Worm (Caenorhabditis elegans): ENCODE data around the gene C16C10.1.
A peak's percentile ranks its signal among the peaks of the same experiment; 100 is the strongest.

The C16C10.1 gene

ce11 chrIII:4151548-4152104, 29.6 kb downstream of the C16C10.1 start, which contains the start of the genes wht-3 and har-1 (continued):
- no peak for TF ChIP-seq nhr-90 (tag; optimal IDR thresholded peaks at IDR 0.05; ENCODE audit: poor library complexity)
- TF ChIP-seq zip-4 (GFP tag; optimal IDR thresholded peaks at IDR 0.05): peak; percentile 26
- TF ChIP-seq ceh-82 (tag; optimal IDR thresholded peaks at IDR 0.05): no peak
- peak; percentile 37 for TF ChIP-seq nhr-85 (tag)

- TF ChIP-seq sup-37 (GFP tag; optimal IDR thresholded peaks at IDR 0.05) (no peak), aly-2 (tag; optimal IDR thresholded peaks at IDR 0.05) (no peak), nhr-84 (tag; optimal IDR thresholded peaks at IDR 0.05) (no peak), snu-23 (GFP tag; optimal IDR thresholded peaks at IDR 0.05) (peak; percentile 91), nhr-19 (GFP tag; conservative IDR thresholded peaks at IDR 0.05) (peak; percentile 81), nhr-90 (tag; optimal IDR thresholded peaks at IDR 0.05; ENCODE audit: poor library complexity) (peak; percentile 58), unc-62 (GFP tag; optimal IDR thresholded peaks at IDR 0.05) (no peak), tlp-1 (tag; optimal IDR thresholded peaks at IDR 0.05) (no peak), dpl-1 (GFP tag; optimal IDR thresholded peaks at IDR 0.05) (peak; percentile 97 to 99 (median 98)), unc-130 (tag; optimal IDR thresholded peaks at IDR 0.05) (peak; percentile 89), ceh-63 (GFP tag; optimal IDR thresholded peaks at IDR 0.05) (no peak), hlh-4 (tag; optimal IDR thresholded peaks at IDR 0.05) (no peak), C34B4.2 (tag; optimal IDR thresholded peaks at IDR 0.05) (no peak), grh-1 (GFP tag; IDR thresholded peaks at IDR 0.05) (peak; percentile 35; the same call in 1 of the 2 replicates), nhr-20 (tag; optimal IDR thresholded peaks at IDR 0.05) (peak; percentile 87), hlh-17 (GFP tag; optimal IDR thresholded peaks at IDR 0.05; ENCODE audit: borderline replicate concordance) (no peak), nhr-77 (tag; optimal IDR thresholded peaks at IDR 0.05) (peak; percentile 15), irx-1 (tag; optimal IDR thresholded peaks at IDR 0.05) (peak; percentile 66), mab-9 (GFP tag; IDR thresholded peaks at IDR 0.05) (no peak), C16A3.4 (tag; optimal IDR thresholded peaks at IDR 0.05) (peak; percentile 76), lin-35 (GFP tag; optimal IDR thresholded peaks at IDR 0.05) (peak; percentile 99), rnt-1 (tag; optimal IDR thresholded peaks at IDR 0.05) (peak; percentile 76), Y116A8C.19 (tag; optimal IDR thresholded peaks at IDR 0.05; ENCODE audit: borderline replicate concordance) (no peak), snpc-4 (tag; optimal IDR thresholded peaks at IDR 0.05) (peak; percentile 29), nhr-12 (tag; optimal IDR thresholded peaks at IDR 0.05) (no peak), tbx-2 (tag; optimal IDR thresholded peaks at IDR 0.05) (peak; percentile 69), pag-3 (tag; optimal IDR thresholded peaks at IDR 0.05; ENCODE audit: borderline replicate concordance, insufficient read depth) (no peak), xbp-1 (tag; optimal IDR thresholded peaks at IDR 0.05) (peak; percentile 82), dsc-1 (tag; optimal IDR thresholded peaks at IDR 0.05) (peak; percentile 58), fkh-8 (tag; optimal IDR thresholded peaks at IDR 0.05) (peak; percentile 76), swsn-7 (tag; optimal IDR thresholded peaks at IDR 0.05) (peak; percentile 73), egl-13 (tag; optimal IDR thresholded peaks at IDR 0.05) (no peak), mep-1 (tag; optimal IDR thresholded peaks at IDR 0.05) (peak; percentile 92), lin-13 (GFP tag; optimal IDR thresholded peaks at IDR 0.05) (peak; percentile 34), ama-1 (optimal IDR thresholded peaks at IDR 0.05) (peak; percentile 24), ceh-90 (tag; optimal IDR thresholded peaks at IDR 0.05) (no peak), ztf-4 (tag; optimal IDR thresholded peaks at IDR 0.05) (peak; percentile 4), ceh-82 (tag; optimal IDR thresholded peaks at IDR 0.05) (peak; percentile 33 to 79 (median 37)), fkh-4 (tag; optimal IDR thresholded peaks at IDR 0.05; ENCODE audit: borderline replicate concordance) (no peak), blmp-1 (tag; optimal IDR thresholded peaks at IDR 0.05) (peak; percentile 45), lin-14 (GFP tag; optimal IDR thresholded peaks at IDR 0.05) (peak; percentile 78), F16B12.6 (tag; optimal IDR thresholded peaks at IDR 0.05) (peak; percentile 97), ceh-88 (GFP tag; IDR thresholded peaks at IDR 0.05) (peak; percentile 42; the same call in 1 of the 2 replicates), fkh-10 (GFP tag; optimal IDR thresholded peaks at IDR 0.05) (peak; percentile 22), sox-4 (tag; optimal IDR thresholded peaks at IDR 0.05) (peak; percentile 29), unc-30 (tag; optimal IDR thresholded peaks at IDR 0.05) (no peak), efl-1 (optimal IDR thresholded peaks at IDR 0.05) (peak; percentile 96 to 98), efl-1 (GFP tag; optimal IDR thresholded peaks at IDR 0.05 in 1 of 2) (peak; percentile 99 to 100), nhr-85 (tag) (peak; percentile 51)
Measured at ce11 chrIII:4150919-4151318, 30.3 kb downstream of the C16C10.1 start.

Measured in whole organism, L1 larva.